Worm (Caenorhabditis elegans) whole organism, late embryonic: ENCODE results near the gene K11H12.11.

ENCODE experiments used
- C08G9.2 ChIP-seq: sonication (generic microtip); optimal IDR thresholded peaks from 2 replicates; lab custom pipeline; 2016; ENCODE audit warnings: mild to moderate bottlenecking, missing genetic modification characterization, moderate library complexity, missing compliant biosample characterization
- C38D4.7 ChIP-seq: fragments of 200-800 bp; sonication (Bioruptor generic); optimal IDR thresholded peaks from 2 replicates; lab custom pipeline; 2018; ENCODE audit warnings: mild to moderate bottlenecking, missing genetic modification characterization, moderate library complexity, missing compliant biosample characterization
- F13H6.1 ChIP-seq: sonication (generic microtip); optimal IDR thresholded peaks from 2 replicates; lab custom pipeline; 2016; ENCODE audit warnings: missing genetic modification characterization, missing compliant biosample characterization
- K02D7.2 ChIP-seq: sonication (generic microtip); optimal IDR thresholded peaks from 2 replicates; lab custom pipeline; 2017; ENCODE audit warnings: mild to moderate bottlenecking, missing genetic modification characterization, missing compliant biosample characterization
- T23F11.4 ChIP-seq: fragments of 200-800 bp; sonication (Bioruptor generic); optimal IDR thresholded peaks from 2 replicates; lab custom pipeline; 2018; ENCODE audit warnings: mild to moderate bottlenecking, missing genetic modification characterization, missing compliant biosample characterization
- Y22D7AL.16 ChIP-seq: sonication (generic microtip); optimal IDR thresholded peaks from 2 replicates; lab custom pipeline; 2016; ENCODE audit warnings: missing genetic modification characterization, missing compliant biosample characterization
- ahr-1 ChIP-seq: sonication (generic microtip); optimal IDR thresholded peaks from 2 replicates; lab custom pipeline; 2016; ENCODE audit warnings: missing genetic modification characterization, missing compliant biosample characterization
- ama-1 ChIP-seq: fragments of 150-350 bp; optimal IDR thresholded peaks from 2 replicates; lab custom pipeline; 2014
- ceh-14 ChIP-seq: sonication (generic microtip); optimal IDR thresholded peaks from 2 replicates; lab custom pipeline; 2016; ENCODE audit warnings: missing genotype, missing genetic modification characterization, missing compliant biosample characterization
- ceh-18 ChIP-seq: sonication (generic microtip); optimal IDR thresholded peaks from 2 replicates; lab custom pipeline; 2016; ENCODE audit warnings: missing genetic modification characterization, missing compliant biosample characterization
- ceh-19 ChIP-seq: fragments of 200-800 bp; sonication (Bioruptor generic); optimal IDR thresholded peaks from 2 replicates; lab custom pipeline; 2018; ENCODE audit warnings: mild to moderate bottlenecking, missing genetic modification characterization, missing compliant biosample characterization
- ceh-2 ChIP-seq: sonication (generic microtip); optimal IDR thresholded peaks from 2 replicates; lab custom pipeline; 2016; ENCODE audit warnings: missing genotype, missing genetic modification characterization, missing compliant biosample characterization
- ceh-22 ChIP-seq: sonication (generic microtip); optimal IDR thresholded peaks from 2 replicates; lab custom pipeline; 2017; ENCODE audit warnings: missing biosample characterization, missing genetic modification characterization
- ceh-30 ChIP-seq: fragments of 150-350 bp; optimal IDR thresholded peaks from 2 replicates; lab custom pipeline; 2014; ENCODE audit warnings: missing biosample characterization, missing genetic modification characterization
- ceh-31 ChIP-seq: sonication (generic microtip); optimal IDR thresholded peaks from 2 replicates; lab custom pipeline; 2016; ENCODE audit warnings: missing genetic modification characterization, missing compliant biosample characterization
- ceh-34 ChIP-seq: sonication (generic microtip); optimal IDR thresholded peaks from 2 replicates; lab custom pipeline; 2016; ENCODE audit warnings: mild to moderate bottlenecking, missing genetic modification characterization, missing compliant biosample characterization
- ceh-48 ChIP-seq: sonication (generic microtip); optimal IDR thresholded peaks from 2 replicates; lab custom pipeline; 2016; ENCODE audit warnings: missing genetic modification characterization, inconsistent platforms, missing compliant biosample characterization
- ceh-6 ChIP-seq: fragments of 200-800 bp; sonication (Bioruptor generic); optimal IDR thresholded peaks from 2 replicates; lab custom pipeline; 2018; ENCODE audit warnings: mild to moderate bottlenecking, missing genetic modification characterization, missing compliant biosample characterization
- dmd-4 ChIP-seq: sonication (generic microtip); optimal IDR thresholded peaks from 2 replicates; lab custom pipeline; 2016; ENCODE audit warnings: borderline replicate concordance, missing genetic modification characterization, missing compliant biosample characterization
- dve-1 ChIP-seq: sonication (generic microtip); optimal IDR thresholded peaks from 2 replicates; lab custom pipeline; 2017; ENCODE audit warnings: antibody characterized with exemption, mild to moderate bottlenecking, missing genetic modification characterization, missing compliant biosample characterization
- elt-4 ChIP-seq: sonication (generic microtip); optimal IDR thresholded peaks from 2 replicates; lab custom pipeline; 2016; ENCODE audit warnings: missing genetic modification characterization, missing compliant biosample characterization
- ets-4 ChIP-seq: sonication (generic microtip); optimal IDR thresholded peaks from 2 replicates; lab custom pipeline; 2016; ENCODE audit warnings: missing genetic modification characterization, missing compliant biosample characterization
- fax-1 ChIP-seq: sonication (generic microtip); optimal IDR thresholded peaks from 2 replicates; lab custom pipeline; 2016; ENCODE audit warnings: missing genotype, missing genetic modification characterization, missing compliant biosample characterization
- fkh-10 ChIP-seq: fragments of 150-350 bp; optimal IDR thresholded peaks from 2 replicates; lab custom pipeline; 2014; ENCODE audit warnings: missing biosample characterization, missing genetic modification reagents, missing genetic modification characterization
- gmeb-2 ChIP-seq: sonication (generic microtip); optimal IDR thresholded peaks from 2 replicates; lab custom pipeline; 2016; ENCODE audit warnings: missing genetic modification characterization, inconsistent platforms, missing compliant biosample characterization
- hlh-15 ChIP-seq: sonication (generic microtip); optimal IDR thresholded peaks from 2 replicates; lab custom pipeline; 2016; ENCODE audit warnings: missing genetic modification characterization, missing compliant biosample characterization
- hlh-30 ChIP-seq: sonication (generic microtip); optimal IDR thresholded peaks from 2 replicates; lab custom pipeline; 2017; ENCODE audit warnings: antibody characterized with exemption, missing genetic modification characterization, missing compliant biosample characterization; ENCODE audit not compliant: insufficient read depth
- lim-6 ChIP-seq: sonication (generic microtip); optimal IDR thresholded peaks from 2 replicates; lab custom pipeline; 2016; ENCODE audit warnings: missing genetic modification characterization, missing compliant biosample characterization
- lin-11 ChIP-seq: fragments of 200-800 bp; sonication (Bioruptor generic); optimal IDR thresholded peaks from 2 replicates; lab custom pipeline; 2018; ENCODE audit warnings: mild to moderate bottlenecking, missing genetic modification characterization, missing compliant biosample characterization
- madf-2 ChIP-seq: sonication (generic microtip); optimal IDR thresholded peaks from 2 replicates; lab custom pipeline; 2017; ENCODE audit warnings: missing genetic modification characterization, missing compliant biosample characterization
- mec-3 ChIP-seq: sonication (generic microtip); optimal IDR thresholded peaks from 2 replicates; lab custom pipeline; 2016; ENCODE audit warnings: borderline replicate concordance, missing genetic modification characterization, missing compliant biosample characterization
- npax-4 ChIP-seq: sonication (generic microtip); optimal IDR thresholded peaks from 2 replicates; lab custom pipeline; 2016; ENCODE audit warnings: missing genetic modification characterization, missing compliant biosample characterization
- odd-2 ChIP-seq: sonication (generic microtip); optimal IDR thresholded peaks from 2 replicates; lab custom pipeline; 2017; ENCODE audit warnings: antibody characterized with exemption, mild to moderate bottlenecking, missing genetic modification characterization, missing compliant biosample characterization
- pag-3 ChIP-seq: sonication (generic microtip); optimal IDR thresholded peaks from 2 replicates; lab custom pipeline; 2016; ENCODE audit warnings: missing compliant biosample characterization, missing genetic modification characterization, borderline replicate concordance
- pat-9 ChIP-seq: fragments of 200-800 bp; sonication (Bioruptor generic); optimal IDR thresholded peaks from 2 replicates; lab custom pipeline; 2018; ENCODE audit warnings: mild to moderate bottlenecking, missing genetic modification characterization, moderate library complexity, missing compliant biosample characterization
- pha-2 ChIP-seq: sonication (generic microtip); optimal IDR thresholded peaks from 2 replicates; lab custom pipeline; 2017; ENCODE audit warnings: mild to moderate bottlenecking, missing genetic modification characterization, missing compliant biosample characterization
- pha-4 ChIP-seq: fragments of 150-350 bp; optimal IDR thresholded peaks from 2 replicates; lab custom pipeline; 2018; ENCODE audit warnings: missing biosample characterization, missing genetic modification reagents, missing genetic modification characterization
- pqm-1 ChIP-seq: sonication (generic microtip); optimal IDR thresholded peaks from 2 replicates; lab custom pipeline; 2016; ENCODE audit warnings: missing genetic modification characterization, missing compliant biosample characterization
- pros-1 ChIP-seq: fragments of 150-350 bp; optimal IDR thresholded peaks from 2 replicates; lab custom pipeline; 2014; ENCODE audit warnings: missing biosample characterization, missing genetic modification reagents, missing genetic modification characterization
- rnt-1 ChIP-seq: sonication (generic microtip); optimal IDR thresholded peaks from 2 replicates; lab custom pipeline; 2016; ENCODE audit warnings: missing genetic modification characterization, missing compliant biosample characterization
- sdc-2 ChIP-seq: sonication (generic microtip); optimal IDR thresholded peaks from 2 replicates; lab custom pipeline; 2016; ENCODE audit warnings: missing genotype, missing genetic modification characterization, missing compliant biosample characterization
- sox-2 ChIP-seq: fragments of 200-800 bp; sonication (Bioruptor generic); IDR thresholded peaks from 2 replicates; pipeline ENCODE4 v1.3.6; 2022; ENCODE audit warnings: missing genetic modification reagents, missing genetic modification characterization, missing compliant biosample characterization
- sox-4 ChIP-seq: sonication (generic microtip); optimal IDR thresholded peaks from 2 replicates; lab custom pipeline; 2017; ENCODE audit warnings: mild to moderate bottlenecking, missing genetic modification characterization, inconsistent platforms, missing compliant biosample characterization
- tbx-2 ChIP-seq: sonication (generic microtip); optimal IDR thresholded peaks from 2 replicates; lab custom pipeline; 2016; ENCODE audit warnings: missing genetic modification characterization, missing compliant biosample characterization
- tbx-7 ChIP-seq: sonication (generic microtip); optimal IDR thresholded peaks from 2 replicates; lab custom pipeline; 2016; ENCODE audit warnings: missing genotype, missing genetic modification characterization, missing compliant biosample characterization
- unc-3 ChIP-seq, 2 experiments: fragments of 200-800 bp in 1 of 2; sonication (Bioruptor generic) in 1 of 2; sonication (generic microtip) in 1 of 2; conservative IDR thresholded peaks in 1 of 2; optimal IDR thresholded peaks in 1 of 2; 2 replicates each; pipeline versions ENCODE4 v1.3.6 to Lab custom; 2016 to 2022; ENCODE audit warnings: missing compliant biosample characterization in 2 of 2, missing genetic modification characterization in 2 of 2, missing genetic modification reagents in 1 of 2
- unc-55 ChIP-seq: sonication (generic microtip); optimal IDR thresholded peaks from 2 replicates; lab custom pipeline; 2017; ENCODE audit warnings: missing biosample characterization, missing genetic modification reagents, missing genetic modification characterization
- unc-86 ChIP-seq: sonication (generic microtip); optimal IDR thresholded peaks from 2 replicates; lab custom pipeline; 2016; ENCODE audit warnings: missing genetic modification characterization, missing compliant biosample characterization
- zip-5 ChIP-seq: sonication (generic microtip); optimal IDR thresholded peaks from 2 replicates; lab custom pipeline; 2016; ENCODE audit warnings: missing genetic modification characterization, missing compliant biosample characterization
- ztf-16 ChIP-seq: sonication (generic microtip); optimal IDR thresholded peaks from 2 replicates; lab custom pipeline; 2017; ENCODE audit warnings: missing genetic modification characterization, missing compliant biosample characterization

K11H12.11 gene

DNA sequence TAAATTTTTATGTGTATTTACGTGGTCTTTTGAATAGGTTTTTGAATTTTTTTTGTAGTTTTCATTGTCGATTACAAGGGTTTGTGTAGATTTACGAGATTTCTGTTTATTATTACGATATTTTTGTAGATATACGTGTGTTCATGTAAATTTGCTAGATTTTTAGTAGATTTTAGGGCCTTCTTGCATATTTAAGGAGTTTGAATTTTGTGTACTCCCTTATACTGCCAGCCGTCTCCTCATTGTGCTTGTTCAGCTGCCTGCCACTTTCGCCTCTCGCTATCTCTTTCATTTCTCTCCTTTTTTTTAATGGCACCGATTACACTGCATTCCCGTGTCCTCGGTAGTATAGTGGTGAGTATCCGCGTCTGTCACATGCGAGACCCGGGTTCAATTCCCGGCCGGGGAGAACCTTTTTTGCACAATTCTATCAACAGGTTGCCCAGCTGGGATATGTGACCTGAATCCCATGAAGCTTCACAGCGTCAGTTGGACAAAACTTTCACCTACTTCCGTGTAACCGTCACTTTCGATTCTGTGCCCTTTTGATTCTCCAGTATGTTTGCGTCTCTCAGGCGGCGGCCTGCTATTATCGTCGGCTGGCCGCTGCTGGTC lies 12.5 kb upstream of the K11H12.11 start (continued):
- TF ChIP-seq ceh-19 (GFP tag; lab: Kevin White, UChicago) = peak; percentile 64
- peak; percentile 72 for TF ChIP-seq Y22D7AL.16 (tag; lab: Kevin White, UChicago)
- TF ChIP-seq zip-5 = peak; percentile 40
- peak; percentile 28 for TF ChIP-seq pag-3 (tag; lab: Kevin White, UChicago)
- TF ChIP-seq tbx-7 (tag; lab: Kevin White, UChicago) = peak; percentile 46
- no peak for TF ChIP-seq ceh-22 (tag; lab: Kevin White, UChicago)
- peak; percentile 68 for TF ChIP-seq pat-9 (tag; lab: Kevin White, UChicago)
- peak; percentile 30 for TF ChIP-seq F13H6.1
- TF ChIP-seq hlh-15 (tag; lab: Kevin White, UChicago) = no peak
- TF ChIP-seq ahr-1 (tag; lab: Kevin White, UChicago) = no peak
- peak; percentile 25 for TF ChIP-seq elt-4 (tag; lab: Kevin White, UChicago)
- peak; percentile 9 for TF ChIP-seq ceh-48 (tag; lab: Kevin White, UChicago)
- peak; percentile 63 for TF ChIP-seq fax-1 (tag; lab: Kevin White, UChicago)
- TF ChIP-seq rnt-1 (tag; lab: Kevin White, UChicago) = peak; percentile 65
- TF ChIP-seq unc-86 (tag; lab: Kevin White, UChicago) = peak; percentile 67
- TF ChIP-seq unc-3 (GFP tag; conservative IDR thresholded peaks at IDR 0.05; lab: Robert Waterston, UW) = peak; percentile 81
- TF ChIP-seq unc-3 (tag; optimal IDR thresholded peaks at IDR 0.05; lab: Kevin White, UChicago) = peak; percentile 23
- no peak for TF ChIP-seq mec-3 (tag; lab: Kevin White, UChicago)
- peak; percentile 66 for TF ChIP-seq tbx-2 (tag; lab: Kevin White, UChicago)
- TF ChIP-seq madf-2 (tag; lab: Kevin White, UChicago) = peak; percentile 69
- TF ChIP-seq lin-11 (tag; lab: Kevin White, UChicago) = peak; percentile 66
- TF ChIP-seq T23F11.4 = peak; percentile 71
- peak; percentile 77 for TF ChIP-seq gmeb-2 (tag; lab: Kevin White, UChicago)
- TF ChIP-seq sox-2 (GFP tag; lab: Robert Waterston, UW) = no peak
- TF ChIP-seq npax-4 (tag; lab: Kevin White, UChicago) = peak; percentile 23
- peak; percentile 71 for TF ChIP-seq C38D4.7 (GFP tag; lab: Kevin White, UChicago)
- peak; percentile 75 for TF ChIP-seq ceh-18 (tag; lab: Kevin White, UChicago)
- no peak for TF ChIP-seq ama-1 (lab: Kevin White, UChicago)
- peak; percentile 33 for TF ChIP-seq K02D7.2 (tag; lab: Kevin White, UChicago)
- TF ChIP-seq ceh-31 = peak; percentile 48
- no peak for TF ChIP-seq pros-1 (tag; lab: Kevin White, UChicago)
- peak; percentile 55 for TF ChIP-seq pqm-1 (tag; lab: Kevin White, UChicago)
- peak; percentile 61 for TF ChIP-seq lim-6
- peak; percentile 53 for TF ChIP-seq dmd-4 (tag; lab: Kevin White, UChicago)
- peak; percentile 7 for TF ChIP-seq ets-4 (tag; lab: Kevin White, UChicago)
- no peak for TF ChIP-seq pha-2 (tag; lab: Kevin White, UChicago)
- TF ChIP-seq sdc-2 (tag; lab: Kevin White, UChicago) = peak; percentile 60
- peak; percentile 63 for TF ChIP-seq ceh-34 (tag; lab: Kevin White, UChicago)
- peak; percentile 62 for TF ChIP-seq dve-1 (tag; lab: Kevin White, UChicago)
- TF ChIP-seq odd-2 (tag; lab: Kevin White, UChicago) = no peak
- no peak for TF ChIP-seq pha-4 (tag; lab: Kevin White, UChicago)
- TF ChIP-seq C08G9.2 = peak; percentile 69
- peak; percentile 81 for TF ChIP-seq ceh-6 (GFP tag; lab: Kevin White, UChicago)
- no peak for TF ChIP-seq fkh-10
- peak; percentile 87 for TF ChIP-seq hlh-30 (tag; lab: Kevin White, UChicago)
- peak; percentile 75 for TF ChIP-seq ceh-14 (tag; lab: Kevin White, UChicago)
- TF ChIP-seq sox-4 (tag; lab: Kevin White, UChicago) = peak; percentile 71
- TF ChIP-seq ceh-30 (tag; lab: Kevin White, UChicago) = peak; percentile 51
- TF ChIP-seq ceh-2 (tag; lab: Kevin White, UChicago) = peak; percentile 44
- no peak for TF ChIP-seq unc-55 (GFP tag; lab: Kevin White, UChicago)
- TF ChIP-seq ztf-16 (tag; lab: Kevin White, UChicago) = peak; percentile 76
